Fruit fly (Drosophila melanogaster): Measurements from ENCODE around the gene beta-Spec.

The beta-Spec gene

DNA sequence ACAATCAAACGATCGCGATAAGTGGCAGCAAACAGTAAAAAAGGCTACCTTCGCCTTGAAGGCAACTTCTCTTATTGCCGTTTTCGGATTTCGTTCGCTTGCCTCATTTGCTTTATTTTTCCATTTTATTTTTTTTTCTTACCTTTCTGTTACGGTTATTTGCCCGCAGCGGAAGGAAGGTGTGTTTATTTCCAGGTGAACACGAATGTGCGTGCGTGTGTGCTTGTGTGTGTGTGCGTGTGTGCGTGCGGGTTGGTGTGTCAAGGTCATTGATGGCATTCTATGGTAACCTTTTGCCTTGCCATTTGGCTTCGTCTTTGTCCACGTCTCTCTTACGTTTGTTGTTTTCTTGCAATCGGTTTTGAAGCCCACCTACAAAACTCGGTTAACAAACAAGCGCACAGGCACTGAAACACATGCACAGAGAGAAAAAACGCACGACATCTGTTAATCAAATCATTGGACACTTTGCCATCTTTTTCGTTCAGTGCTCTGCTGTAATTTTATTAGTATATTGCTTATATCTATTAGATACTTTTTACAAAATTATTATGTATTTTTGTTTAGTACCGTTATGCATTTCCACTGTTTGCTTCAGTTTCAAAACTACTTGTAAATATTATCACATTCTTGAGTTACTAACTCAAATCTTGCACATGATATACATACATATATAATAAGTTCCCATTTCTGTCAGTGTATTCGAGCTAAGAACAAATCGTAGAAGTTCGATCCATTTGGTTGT lies 56.0 kb downstream of the beta-Spec start (continued):
- TF ChIP-seq Eip78C (GFP tag) (peak; percentile 63), CG11762 (GFP tag; optimal IDR thresholded peaks at IDR 0.05; ENCODE audit: insufficient read depth) (no peak), CG6276 (GFP tag; optimal IDR thresholded peaks at IDR 0.05) (peak; percentile 54), CG10631 (GFP tag; optimal IDR thresholded peaks at IDR 0.05) (peak; percentile 57), ss (GFP tag; optimal IDR thresholded peaks at IDR 0.05) (peak in 1 of 2 experiments; percentile 7), CG6792 (GFP tag; optimal IDR thresholded peaks at IDR 0.05) (peak; percentile 21), Hr38 (GFP tag; optimal IDR thresholded peaks at IDR 0.05) (no peak), Lpt (GFP tag; optimal IDR thresholded peaks at IDR 0.05) (no peak), CG1621 (tag; optimal IDR thresholded peaks at IDR 0.05) (no peak)

DNA sequence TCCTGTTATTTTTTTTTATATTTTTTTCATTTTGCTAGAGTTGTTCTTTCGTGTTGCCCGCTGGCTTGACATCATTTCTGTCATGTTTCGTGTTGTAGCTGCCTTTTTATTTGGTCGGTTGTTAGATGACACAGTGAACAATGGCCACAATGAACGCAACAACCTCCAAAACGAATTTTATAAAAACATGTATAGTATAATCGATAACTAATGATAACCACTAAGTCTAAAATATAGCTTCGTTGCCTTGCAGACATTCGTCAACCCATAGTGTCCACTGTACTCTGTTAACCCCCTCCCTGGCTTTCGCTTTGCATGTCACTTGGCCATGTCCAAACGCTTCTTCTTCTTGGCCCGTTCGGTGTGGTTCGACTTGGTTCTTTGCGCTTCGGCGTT lies 56.6 kb downstream of the beta-Spec start:
- peak; percentile 18 for TF ChIP-seq CG3919 (GFP tag; optimal IDR thresholded peaks at IDR 0.05)
- TF ChIP-seq topi (GFP tag; optimal IDR thresholded peaks at IDR 0.05) = peak; percentile 37
- peak; percentile 74 for TF ChIP-seq Eip78C (GFP tag)
- peak; percentile 32 for TF ChIP-seq Lpt (GFP tag; optimal IDR thresholded peaks at IDR 0.05)
- peak; percentile 61 for TF ChIP-seq Sox14 (GFP tag; optimal IDR thresholded peaks at IDR 0.05)
- TF ChIP-seq lz (GFP tag; optimal IDR thresholded peaks at IDR 0.05) = peak; percentile 34
- TF ChIP-seq CG10631 (GFP tag; optimal IDR thresholded peaks at IDR 0.05) = peak; percentile 27
- no peak for TF ChIP-seq fd85E (GFP tag; optimal IDR thresholded peaks at IDR 0.05)
- peak; percentile 83 for TF ChIP-seq CG15336 (GFP tag; IDR thresholded peaks at IDR 0.05)
- TF ChIP-seq esn (GFP tag; optimal IDR thresholded peaks at IDR 0.05) = peak; percentile 32
- peak; percentile 71 for TF ChIP-seq Gug (GFP tag; IDR thresholded peaks at IDR 0.05)
- TF ChIP-seq Met (GFP tag; optimal IDR thresholded peaks at IDR 0.05) = peak; percentile 54
- TF ChIP-seq CG6276 (GFP tag; optimal IDR thresholded peaks at IDR 0.05) = peak; percentile 41
- peak; percentile 30 for TF ChIP-seq CG4318 (GFP tag; optimal IDR thresholded peaks at IDR 0.05)
- peak; percentile 51 for TF ChIP-seq OdsH (GFP tag; optimal IDR thresholded peaks at IDR 0.05)
- TF ChIP-seq vri (GFP tag; optimal IDR thresholded peaks at IDR 0.05) = no peak
- TF ChIP-seq achi (GFP tag; optimal IDR thresholded peaks at IDR 0.05) = peak; percentile 43
- TF ChIP-seq net (GFP tag; optimal IDR thresholded peaks at IDR 0.05) = peak; percentile 17
- peak; percentile 85 for TF ChIP-seq CG6163 (GFP tag; IDR thresholded peaks at IDR 0.05)
- TF ChIP-seq svp (GFP tag) = peak; percentile 68
- TF ChIP-seq Ets21C (GFP tag; optimal IDR thresholded peaks at IDR 0.05) = peak; percentile 36
- TF ChIP-seq acj6 (GFP tag; optimal IDR thresholded peaks at IDR 0.05) = peak; percentile 27
- peak; percentile 65 for TF ChIP-seq pdm3 (GFP tag; optimal IDR thresholded peaks at IDR 0.05)
- peak; percentile 73 for TF ChIP-seq CG32006 (GFP tag; optimal IDR thresholded peaks at IDR 0.05)
- TF ChIP-seq eg (GFP tag; IDR thresholded peaks at IDR 0.05) = peak; percentile 86
- TF ChIP-seq Blimp-1 (GFP tag; optimal IDR thresholded peaks at IDR 0.05) = no peak
- TF ChIP-seq Hr38 (GFP tag; optimal IDR thresholded peaks at IDR 0.05) = peak; percentile 19
- TF ChIP-seq CG11762 (GFP tag; optimal IDR thresholded peaks at IDR 0.05; ENCODE audit: insufficient read depth) = no peak
- peak; percentile 70 for TF ChIP-seq Hr4 (GFP tag; optimal IDR thresholded peaks at IDR 0.05)
- TF ChIP-seq Ets96B (tag; optimal IDR thresholded peaks at IDR 0.05) = no peak
- peak; percentile 69 for TF ChIP-seq CG8119 (GFP tag; IDR thresholded peaks at IDR 0.05)
- TF ChIP-seq fkh (GFP tag; optimal IDR thresholded peaks at IDR 0.05) = no peak
- TF ChIP-seq CG6792 (GFP tag; optimal IDR thresholded peaks at IDR 0.05) = peak; percentile 24
- peak; percentile 69 for TF ChIP-seq CG11294 (GFP tag; IDR thresholded peaks at IDR 0.05)
- no peak for TF ChIP-seq CG34406 (GFP tag; optimal IDR thresholded peaks at IDR 0.05)
- TF ChIP-seq Smox (GFP tag; optimal IDR thresholded peaks at IDR 0.05) = peak; percentile 29
- TF ChIP-seq dac (GFP tag; optimal IDR thresholded peaks at IDR 0.05) = peak; percentile 47
- peak; percentile 27 for TF ChIP-seq Eip75B (GFP tag; optimal IDR thresholded peaks at IDR 0.05)
- TF ChIP-seq spab (GFP tag; optimal IDR thresholded peaks at IDR 0.05) = no peak
- TF ChIP-seq Hr39 (GFP tag; optimal IDR thresholded peaks at IDR 0.05) = peak; percentile 61
- peak; percentile 51 for TF ChIP-seq CG31627 (GFP tag; optimal IDR thresholded peaks at IDR 0.05)
- peak; percentile 38 for TF ChIP-seq cyc (GFP tag; optimal IDR thresholded peaks at IDR 0.05)
- no peak for TF ChIP-seq CG6808 (GFP tag; optimal IDR thresholded peaks at IDR 0.05)
